Worm (Caenorhabditis elegans): ENCODE measurements around the gene nhr-88.

Gene nhr-88

ce11 chrII:2962531-2963164 lies 13.8 kb upstream of the nhr-88 start (continued):
- TF ChIP-seq lin-39 (tag; optimal IDR thresholded peaks at IDR 0.05) (no peak), nhr-11 (tag; optimal IDR thresholded peaks at IDR 0.05) (no peak), ama-1 (optimal IDR thresholded peaks at IDR 0.05) (no peak)

ce11 chrII:2963619-2964018 lies 12.8 kb upstream of the nhr-88 start:
- TF ChIP-seq ztf-1 (GFP tag; conservative IDR thresholded peaks at IDR 0.05) (no peak), R02D3.7 (tag; optimal IDR thresholded peaks at IDR 0.05) (no peak), egl-27 (tag; optimal IDR thresholded peaks at IDR 0.05) (no peak), peb-1 (tag; optimal IDR thresholded peaks at IDR 0.05) (no peak), gmeb-1 (tag; optimal IDR thresholded peaks at IDR 0.05) (no peak), snpc-4 (tag; optimal IDR thresholded peaks at IDR 0.05) (no peak), sma-3 (GFP tag; optimal IDR thresholded peaks at IDR 0.05) (no peak), sma-9 (GFP tag; optimal IDR thresholded peaks at IDR 0.05) (no peak), sma-9 (tag; optimal IDR thresholded peaks at IDR 0.05) (no peak), unc-55 (GFP tag; optimal IDR thresholded peaks at IDR 0.05) (no peak), blmp-1 (tag; optimal IDR thresholded peaks at IDR 0.05; ENCODE audit: insufficient read depth) (no peak), nhr-10 (tag; optimal IDR thresholded peaks at IDR 0.05) (no peak), nhr-129 (tag; optimal IDR thresholded peaks at IDR 0.05) (no peak), ZK546.5 (tag; optimal IDR thresholded peaks at IDR 0.05) (no peak), nhr-77 (tag; optimal IDR thresholded peaks at IDR 0.05) (no peak), lin-11 (tag; optimal IDR thresholded peaks at IDR 0.05) (no peak), ztf-11 (tag; optimal IDR thresholded peaks at IDR 0.05) (no peak), lsy-2 (tag; optimal IDR thresholded peaks at IDR 0.05) (no peak)

- TF ChIP-seq nhr-21 (tag; optimal IDR thresholded peaks at IDR 0.05) = no peak
These were observed 11.0 kb upstream of the nhr-88 start for ce11 chrII:2965215-2965998.

- TF ChIP-seq egl-27 (tag; optimal IDR thresholded peaks at IDR 0.05) = no peak
- no peak for TF ChIP-seq unc-55 (GFP tag; optimal IDR thresholded peaks at IDR 0.05)
- TF ChIP-seq mbf-1 (tag; optimal IDR thresholded peaks at IDR 0.05) = no peak
- TF ChIP-seq blmp-1 (tag; optimal IDR thresholded peaks at IDR 0.05; ENCODE audit: insufficient read depth) = no peak
- TF ChIP-seq alr-1 (tag; optimal IDR thresholded peaks at IDR 0.05) = no peak
- no peak for TF ChIP-seq Y55F3AM.14 (GFP tag; optimal IDR thresholded peaks at IDR 0.05)
- no peak for TF ChIP-seq R02D3.7 (tag; optimal IDR thresholded peaks at IDR 0.05)
- no peak for TF ChIP-seq nhr-6 (tag; optimal IDR thresholded peaks at IDR 0.05)
- no peak for TF ChIP-seq crh-2 (tag; optimal IDR thresholded peaks at IDR 0.05)
These were observed 10.1 kb upstream of the nhr-88 start for ce11 chrII:2966350-2966749.

ce11 chrII:2967064-2967463 lies 9.4 kb upstream of the nhr-88 start:
- TF ChIP-seq F13H6.1 (tag; optimal IDR thresholded peaks at IDR 0.05) (peak; percentile 74), unc-62 (GFP tag; optimal IDR thresholded peaks at IDR 0.05) (no peak), sma-9 (GFP tag; optimal IDR thresholded peaks at IDR 0.05) (peak; percentile 8), sma-9 (tag; optimal IDR thresholded peaks at IDR 0.05) (no peak), ZK546.5 (tag; optimal IDR thresholded peaks at IDR 0.05) (no peak)

ce11 chrII:2973940-2974402 lies 2.5 kb upstream of the nhr-88 start:
- peak; percentile 79 for TF ChIP-seq blmp-1 (tag; optimal IDR thresholded peaks at IDR 0.05; ENCODE audit: insufficient read depth)
- TF ChIP-seq nhr-23 (tag; optimal IDR thresholded peaks at IDR 0.05) = no peak
- no peak for TF ChIP-seq peb-1 (tag; optimal IDR thresholded peaks at IDR 0.05)
- peak; percentile 30 for TF ChIP-seq nhr-77 (tag; optimal IDR thresholded peaks at IDR 0.05)
- TF ChIP-seq lsy-2 (tag; optimal IDR thresholded peaks at IDR 0.05) = peak; percentile 90 to 93
- TF ChIP-seq dmd-4 (tag; optimal IDR thresholded peaks at IDR 0.05) = no peak
- no peak for TF ChIP-seq lin-39 (tag; optimal IDR thresholded peaks at IDR 0.05)
- no peak for TF ChIP-seq alr-1 (tag; optimal IDR thresholded peaks at IDR 0.05)
- TF ChIP-seq egl-27 (tag; optimal IDR thresholded peaks at IDR 0.05) = peak; percentile 99
- TF ChIP-seq ztf-1 (GFP tag; conservative IDR thresholded peaks at IDR 0.05) = no peak
- peak; percentile 97 for TF ChIP-seq Y55F3AM.14 (GFP tag; optimal IDR thresholded peaks at IDR 0.05)
- TF ChIP-seq nhr-10 (tag; optimal IDR thresholded peaks at IDR 0.05) = peak; percentile 51
- TF ChIP-seq mdl-1 (tag; optimal IDR thresholded peaks at IDR 0.05) = peak; percentile 95 to 98
- TF ChIP-seq ztf-11 (tag; optimal IDR thresholded peaks at IDR 0.05) = peak; percentile 71
- peak; percentile 96 for TF ChIP-seq crh-2 (tag; optimal IDR thresholded peaks at IDR 0.05)
- peak; percentile 90 for TF ChIP-seq zag-1 (tag; optimal IDR thresholded peaks at IDR 0.05)
- TF ChIP-seq ceh-16 (tag; optimal IDR thresholded peaks at IDR 0.05) = peak; percentile 83
- no peak for TF ChIP-seq mbf-1 (tag; optimal IDR thresholded peaks at IDR 0.05)
- TF ChIP-seq ceh-82 (tag; optimal IDR thresholded peaks at IDR 0.05) = peak; percentile 26
- peak; percentile 86 for TF ChIP-seq lin-11 (tag; optimal IDR thresholded peaks at IDR 0.05)
- peak; percentile 81 for TF ChIP-seq ama-1 (optimal IDR thresholded peaks at IDR 0.05)
- peak; percentile 72 for TF ChIP-seq snpc-4 (tag; optimal IDR thresholded peaks at IDR 0.05)
- TF ChIP-seq skn-1 (tag; optimal IDR thresholded peaks at IDR 0.05) = no peak
- TF ChIP-seq unc-55 (GFP tag; optimal IDR thresholded peaks at IDR 0.05) = peak; percentile 89
- TF ChIP-seq sma-3 (GFP tag; optimal IDR thresholded peaks at IDR 0.05) = peak; percentile 88
- peak; percentile 95 for TF ChIP-seq mab-5 (tag; optimal IDR thresholded peaks at IDR 0.05)
- TF ChIP-seq C34F6.9 (tag; optimal IDR thresholded peaks at IDR 0.05) = peak; percentile 90
- no peak for TF ChIP-seq nhr-12 (tag; optimal IDR thresholded peaks at IDR 0.05)

Data from whole organism, L2 larva.